Worm (Caenorhabditis elegans) whole organism, mixed stage, embryonic: ENCODE measurements around the gene pgp-7.

Source experiments
- ces-1 ChIP-seq: fragments of 150-350 bp; optimal IDR thresholded peaks from 2 replicates; lab custom pipeline; 2014; ENCODE audit warnings: missing biosample characterization, missing genetic modification reagents, missing genetic modification characterization
- elt-1 ChIP-seq: sonication (generic microtip); optimal IDR thresholded peaks from 2 replicates; lab custom pipeline; 2017; ENCODE audit warnings: missing genetic modification characterization, mild to moderate bottlenecking, missing compliant biosample characterization, antibody characterized with exemption, moderate library complexity, borderline replicate concordance; ENCODE audit not compliant: insufficient read depth
- hlh-1 ChIP-seq: fragments of 150-350 bp; optimal IDR thresholded peaks from 2 replicates; lab custom pipeline; 2014; ENCODE audit warnings: missing biosample characterization, missing genetic modification reagents, missing genetic modification characterization
- mep-1 ChIP-seq: fragments of 150-350 bp; optimal IDR thresholded peaks from 2 replicates; lab custom pipeline; 2017; ENCODE audit warnings: missing biosample characterization, missing genetic modification reagents, missing genetic modification characterization, inconsistent platforms
- nhr-28 ChIP-seq: fragments of 150-350 bp; optimal IDR thresholded peaks from 2 replicates; lab custom pipeline; 2014; ENCODE audit warnings: missing biosample characterization, missing genetic modification characterization
- nhr-76 ChIP-seq: sonication (generic microtip); optimal IDR thresholded peaks from 2 replicates; lab custom pipeline; 2017; ENCODE audit warnings: missing biosample characterization, missing genetic modification characterization
- sem-2 ChIP-seq: fragments of 200-800 bp; sonication (Bioruptor generic); optimal IDR thresholded peaks from 2 replicates; lab custom pipeline; 2018; ENCODE audit warnings: mild to moderate bottlenecking, missing genetic modification characterization, missing compliant biosample characterization
- snpc-4 ChIP-seq: fragments of 150-350 bp; optimal IDR thresholded peaks from 2 replicates; lab custom pipeline; 2014; ENCODE audit warnings: missing biosample characterization, missing genetic modification characterization
- unc-39 ChIP-seq: fragments of 150-350 bp; optimal IDR thresholded peaks from 2 replicates; lab custom pipeline; 2014; ENCODE audit warnings: missing biosample characterization, missing genetic modification characterization
- unc-62 ChIP-seq: fragments of 150-350 bp; optimal IDR thresholded peaks from 2 replicates; lab custom pipeline; 2014; ENCODE audit warnings: missing biosample characterization, missing genetic modification reagents, missing genetic modification characterization

DNA sequence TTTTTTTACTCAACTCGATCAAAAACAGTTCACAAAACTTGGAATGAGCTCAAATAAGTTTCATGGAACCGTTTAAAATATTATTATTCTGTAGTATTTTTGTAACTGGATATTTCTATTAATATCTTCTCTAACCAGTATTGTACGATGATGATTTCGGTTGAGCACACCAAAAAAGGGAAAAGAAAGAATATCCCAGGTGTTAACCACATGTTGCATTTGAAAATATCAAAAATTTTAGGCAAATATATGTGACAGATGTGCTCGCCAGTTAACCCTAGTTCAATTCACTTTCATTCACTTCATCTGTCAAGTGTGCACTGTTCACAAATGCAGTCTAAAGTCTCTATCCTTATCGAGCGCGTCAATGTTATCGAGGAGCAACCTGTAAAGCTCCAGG lies 20.9 kb upstream of the pgp-7 start, which contains the start of gene F47B10.4:
- TF ChIP-seq hlh-1 (tag; lab: Kevin White, UChicago), result no peak
- TF ChIP-seq nhr-28 (tag; lab: Kevin White, UChicago), result no peak
- TF ChIP-seq ces-1, result no peak
- no peak for TF ChIP-seq snpc-4 (tag; lab: Kevin White, UChicago)
- TF ChIP-seq unc-39 (tag; lab: Kevin White, UChicago), result no peak
- no peak for TF ChIP-seq unc-62 (GFP tag; lab: Kevin White, UChicago)
- no peak for TF ChIP-seq nhr-76
- TF ChIP-seq mep-1, result no peak
- TF ChIP-seq elt-1 (tag; lab: Kevin White, UChicago), result no peak
- no peak for TF ChIP-seq sem-2 (GFP tag; lab: Kevin White, UChicago)
